Worm (Caenorhabditis elegans) whole organism, midembryonic: ENCODE measurements around the gene srt-54.

ENCODE experiments used
- flt-1 ChIP-seq: fragments of 200-800 bp; sonication (Bioruptor generic); IDR thresholded peaks from 2 replicates; pipeline ENCODE4 v1.3.6; 2022; ENCODE audit warnings: missing genetic modification characterization, missing compliant biosample characterization
- med-1 ChIP-seq: sonication (generic microtip); optimal IDR thresholded peaks from 2 replicates; lab custom pipeline; 2017; ENCODE audit warnings: missing genetic modification characterization, mild to moderate bottlenecking, missing compliant biosample characterization, antibody characterized with exemption, missing genetic modification reagents; ENCODE audit not compliant: insufficient read depth
- ref-1 ChIP-seq: fragments of 200-800 bp; sonication (Bioruptor generic); conservative IDR thresholded peaks from 2 replicates; pipeline ENCODE4 v1.3.6; 2022; ENCODE audit warnings: missing genetic modification reagents, missing genetic modification characterization, missing compliant biosample characterization
- ztf-29 ChIP-seq: fragments of 200-800 bp; sonication (Bioruptor generic); IDR thresholded peaks from 2 replicates; pipeline ENCODE4 v1.3.6; 2022; ENCODE audit warnings: missing genetic modification reagents, missing genetic modification characterization, missing compliant biosample characterization

DNA sequence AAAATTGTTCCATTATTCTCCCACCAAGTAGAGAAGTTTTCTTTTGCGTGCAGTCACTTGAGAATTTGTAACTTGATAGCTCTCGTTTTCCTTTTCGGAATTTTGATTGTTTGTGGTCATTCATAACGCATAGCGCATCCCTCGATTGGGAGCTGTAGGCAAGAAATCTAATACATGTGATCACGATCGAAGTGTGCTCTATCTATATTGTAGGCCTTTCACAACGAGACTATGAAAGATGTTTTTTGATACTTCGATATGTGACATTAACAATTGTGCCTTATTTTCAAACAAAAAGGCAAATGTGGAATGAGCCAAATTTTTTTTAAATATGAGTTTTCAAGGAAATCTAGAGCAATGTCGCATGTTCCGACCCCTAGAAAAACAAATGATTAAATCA lies 41.2 kb upstream of the srt-54 start:
- no peak for TF ChIP-seq flt-1
- TF ChIP-seq med-1 (GFP tag; lab: Kevin White, UChicago), result no peak
- no peak for TF ChIP-seq ztf-29
- no peak for TF ChIP-seq ref-1 (GFP tag; lab: Robert Waterston, UW)
